Fruit fly (Drosophila melanogaster): ENCODE measurements around the gene Anp.

DNA sequence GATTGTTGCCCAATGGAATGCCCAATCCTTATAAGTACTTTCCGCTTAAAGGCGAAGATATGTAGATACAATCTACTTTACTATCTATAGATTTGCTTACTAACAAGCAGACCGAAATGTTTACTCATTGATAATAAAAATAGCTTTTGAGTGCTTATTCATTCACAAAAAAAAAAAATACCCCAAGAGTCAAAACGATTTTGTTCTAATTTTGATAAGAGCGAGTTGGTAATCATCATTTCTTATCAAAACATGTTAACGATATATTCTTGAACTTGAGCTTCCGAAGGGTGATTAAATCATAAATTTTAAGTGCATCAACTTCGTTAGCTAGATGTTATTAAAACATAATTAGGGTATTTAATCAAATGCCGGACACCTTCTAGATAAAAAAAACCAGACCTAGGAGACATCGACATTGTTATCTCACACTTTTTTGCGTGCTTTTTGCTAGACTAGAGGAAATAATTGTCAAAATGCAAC is 40.8 kb downstream of the Anp start, which contains the start of gene CG9682:
- TF ChIP-seq CG14710 (tag; optimal IDR thresholded peaks at IDR 0.05) = no peak
- TF ChIP-seq HmgD (GFP tag; optimal IDR thresholded peaks at IDR 0.05) = no peak
- TF ChIP-seq zfh1 (GFP tag; IDR thresholded peaks at IDR 0.05) = no peak
- no peak for TF ChIP-seq trem (tag; optimal IDR thresholded peaks at IDR 0.05)
